Worm (Caenorhabditis elegans): ENCODE results near the gene C18H7.11.

DNA sequence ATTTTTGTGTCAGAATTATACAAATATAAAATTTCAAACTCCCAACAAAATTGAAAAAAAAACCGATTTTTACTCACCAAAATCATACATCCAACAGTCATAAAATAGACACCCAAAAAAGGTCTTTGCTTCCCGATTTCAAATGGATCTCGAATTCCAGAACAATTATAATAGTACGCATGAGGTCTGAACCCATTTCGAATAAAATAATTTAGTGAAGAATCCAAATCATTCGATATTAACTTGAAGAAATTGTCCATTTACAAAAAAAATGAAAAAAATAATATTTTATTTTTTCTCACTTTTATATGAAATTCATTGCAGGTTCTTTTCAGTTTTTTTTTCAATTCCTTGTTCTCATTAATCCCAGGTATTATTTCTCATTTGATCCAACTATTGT is 4.9 kb downstream of the C18H7.11 start, which contains the start of gene srt-59:
- TF ChIP-seq ama-1 (optimal IDR thresholded peaks at IDR 0.05): no peak
- no peak for TF ChIP-seq mdl-1 (tag; optimal IDR thresholded peaks at IDR 0.05)
- no peak for TF ChIP-seq jun-1 (tag; optimal IDR thresholded peaks at IDR 0.05)
- TF ChIP-seq nhr-237 (tag; optimal IDR thresholded peaks at IDR 0.05): no peak
- TF ChIP-seq unc-130 (tag; optimal IDR thresholded peaks at IDR 0.05): no peak
- TF ChIP-seq elt-3 (tag; optimal IDR thresholded peaks at IDR 0.05): no peak
- no peak for TF ChIP-seq lin-15B (tag; optimal IDR thresholded peaks at IDR 0.05)
- TF ChIP-seq nhr-90 (tag; optimal IDR thresholded peaks at IDR 0.05; ENCODE audit: poor library complexity): no peak
- no peak for TF ChIP-seq zip-4 (GFP tag; optimal IDR thresholded peaks at IDR 0.05)
- no peak for TF ChIP-seq ceh-63 (GFP tag; optimal IDR thresholded peaks at IDR 0.05)
- no peak for TF ChIP-seq unc-86 (tag; optimal IDR thresholded peaks at IDR 0.05)
- TF ChIP-seq xbp-1 (tag; optimal IDR thresholded peaks at IDR 0.05): no peak
- TF ChIP-seq nhr-20 (tag; optimal IDR thresholded peaks at IDR 0.05): no peak
- TF ChIP-seq efl-1 (optimal IDR thresholded peaks at IDR 0.05): no peak
- no peak for TF ChIP-seq efl-1 (GFP tag; optimal IDR thresholded peaks at IDR 0.05 in 1 of 2)
